Worm (Caenorhabditis elegans) whole organism, dauer: ENCODE results near the gene C08B6.5.

Experiments
- unc-62 ChIP-seq: sonication (generic microtip); optimal IDR thresholded peaks from 2 replicates; lab custom pipeline; 2017; ENCODE audit warnings: missing biosample characterization, missing genetic modification reagents, missing genetic modification characterization

The C08B6.5 gene

DNA sequence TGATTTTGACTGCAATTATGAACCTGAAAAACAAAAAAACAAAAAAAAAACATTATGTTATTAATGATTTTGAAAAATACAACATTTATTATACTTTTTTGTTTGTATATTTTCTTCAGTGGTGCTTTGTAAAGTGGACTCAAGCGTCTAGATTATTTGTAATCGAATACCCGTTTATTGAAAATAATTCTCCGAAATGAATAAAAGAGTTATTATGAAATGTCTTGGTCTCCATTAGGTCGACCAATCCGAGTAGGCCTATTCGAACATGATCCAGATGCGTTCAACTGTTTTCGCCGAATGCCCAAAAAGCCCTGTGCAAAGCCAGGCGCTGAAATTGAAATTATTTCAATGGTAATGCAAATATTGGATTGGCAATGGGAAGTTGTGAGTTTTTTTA, at the start of gene C08B6.5:
C08B6.5 (plus strand) TSS at position 301 of the 400 bp plus-strand sequence.
- TF ChIP-seq unc-62, result no peak

- no peak for TF ChIP-seq unc-62
Measured at ce11 chrV:10070541-10070940, 47.0 kb upstream of the C08B6.5 start, which contains the start of gene nhr-192. nhr-192 (minus strand) TSS chrV:10070641.

DNA sequence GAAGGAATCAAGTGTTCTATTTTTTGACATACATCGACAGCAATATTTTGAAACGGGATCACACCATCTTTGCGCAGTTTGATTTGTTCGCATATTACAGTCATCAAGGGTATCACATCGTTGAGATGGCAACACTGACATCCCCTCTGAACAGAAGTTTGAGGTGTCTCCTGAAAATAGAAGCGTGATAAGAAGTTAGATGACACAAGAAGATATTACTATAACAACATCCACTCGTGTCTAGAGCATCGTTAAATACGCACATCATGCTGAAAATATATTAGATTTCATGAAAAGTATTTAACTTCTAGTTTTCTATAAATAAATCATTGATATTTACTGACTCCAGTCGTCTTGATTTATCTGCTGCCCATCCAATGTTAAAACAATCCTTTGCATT, 44.8 kb upstream of the C08B6.5 start:
- no peak for TF ChIP-seq unc-62

DNA sequence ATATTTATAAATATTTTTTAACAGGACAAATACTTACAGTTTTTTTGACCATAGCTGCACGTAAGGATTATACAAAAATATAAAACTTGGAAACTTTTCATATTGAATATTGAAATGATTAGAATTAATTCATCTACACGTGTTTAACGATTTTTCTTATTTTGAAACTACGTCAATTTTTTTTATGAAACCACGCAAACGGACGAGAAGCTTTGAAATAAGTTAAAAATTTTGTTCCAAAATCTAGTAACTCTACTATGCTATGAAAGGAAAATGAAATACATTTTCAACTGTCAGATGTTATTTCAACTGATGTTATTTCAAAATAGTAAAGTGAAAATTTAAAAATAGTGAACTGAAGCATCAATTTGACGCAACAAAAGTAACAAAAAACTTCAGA, 43.8 kb upstream of the C08B6.5 start, which contains the start of gene F57A8.6:
F57A8.6 (minus strand) TSS at position 101 of the 400 bp plus-strand sequence.
- TF ChIP-seq unc-62, result no peak

ce11 chrV:10075441-10075840, 42.1 kb upstream of the C08B6.5 start, which contains the start of gene F57A8.7:
F57A8.7 (plus strand) TSS chrV:10075741.
- TF ChIP-seq unc-62, result no peak

DNA sequence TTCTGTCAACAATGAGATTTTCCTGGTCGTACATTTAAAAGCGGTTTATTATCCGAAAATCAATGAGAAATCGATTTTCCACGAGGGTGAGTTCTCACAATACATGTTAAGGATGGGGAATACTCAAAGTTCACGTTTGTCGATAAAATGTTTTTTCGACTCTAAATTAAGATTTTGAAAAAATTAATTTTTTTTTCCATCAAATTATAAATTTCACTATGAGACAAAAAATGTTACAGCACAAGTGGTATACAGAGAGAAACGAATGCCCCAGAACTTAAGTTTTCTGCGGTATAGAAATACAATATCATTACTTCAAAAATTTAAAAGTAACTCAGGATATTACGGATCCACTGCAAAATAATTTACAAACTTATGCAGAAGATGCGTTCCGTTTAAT, 39.3 kb upstream of the C08B6.5 start, which contains the start of gene R04B5.1:
R04B5.1 (minus strand) TSS at position 101 of the 400 bp plus-strand sequence.
- TF ChIP-seq unc-62, result no peak

DNA sequence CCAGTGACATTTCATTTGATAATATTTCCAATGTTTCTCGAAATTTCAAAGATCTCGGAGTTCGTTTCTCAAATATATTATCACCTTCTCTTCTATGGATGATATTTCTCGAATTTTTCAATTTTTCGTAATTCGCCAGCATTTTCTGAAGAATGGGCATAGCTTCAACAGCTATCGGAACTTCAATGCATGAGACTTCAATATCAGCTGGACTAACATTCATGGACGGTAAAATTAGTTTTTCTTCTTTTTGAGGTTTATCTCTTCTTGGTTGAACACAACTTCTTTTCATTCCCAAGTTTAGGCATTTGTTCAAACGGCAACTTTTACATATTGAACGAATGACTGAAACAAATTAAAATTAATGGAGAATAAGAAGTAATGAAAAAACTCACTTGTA, 36.7 kb upstream of the C08B6.5 start:
- TF ChIP-seq unc-62, result no peak

DNA sequence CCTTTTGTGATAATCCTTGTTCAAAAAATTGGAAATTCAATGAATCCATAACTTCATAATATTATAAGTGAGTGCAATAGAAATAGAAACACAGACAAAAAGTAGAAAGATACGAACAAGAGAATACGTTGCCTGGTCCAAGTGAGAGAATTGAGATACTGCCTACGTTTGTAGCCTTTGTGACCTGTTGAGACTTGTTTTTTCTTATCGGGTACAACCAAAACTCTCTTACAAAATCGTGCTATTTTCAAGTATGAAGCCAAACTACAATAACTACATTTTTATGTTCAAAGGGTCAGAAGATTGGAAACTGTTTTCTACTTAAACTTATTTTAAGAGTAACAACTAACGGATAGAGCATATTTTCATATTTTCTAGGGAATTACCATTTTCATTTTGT, 35.9 kb upstream of the C08B6.5 start, which contains the start of gene nhr-205:
nhr-205 (minus strand) TSS at position 141 of the 400 bp plus-strand sequence.
- no peak for TF ChIP-seq unc-62

ce11 chrV:10083999-10084468, 33.5 kb upstream of the C08B6.5 start, which contains the start of gene nhr-12:
nhr-12 (minus strand) TSS chrV:10084049.
- TF ChIP-seq unc-62, result no peak

DNA sequence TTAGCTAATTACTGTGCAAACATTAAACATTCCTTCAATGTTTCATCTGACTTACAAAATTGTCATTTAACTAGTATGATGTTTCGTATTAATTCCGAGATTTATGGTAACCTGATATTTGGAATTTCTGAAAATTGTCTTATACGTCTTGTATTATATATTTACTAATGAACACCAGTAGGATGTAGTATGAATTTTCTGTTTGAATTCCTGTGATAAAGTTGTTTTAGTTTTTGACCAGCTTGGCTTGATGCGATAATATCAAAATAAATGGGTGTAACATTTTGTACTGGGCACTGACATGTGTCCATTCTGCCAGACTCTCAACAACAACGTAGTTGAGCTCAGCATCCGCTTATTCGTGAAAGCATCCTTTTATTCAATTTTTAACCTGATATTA, 32.7 kb upstream of the C08B6.5 start, which contains the start of gene R04B5.6:
R04B5.6 (plus strand) TSS at position 301 of the 400 bp plus-strand sequence.
- no peak for TF ChIP-seq unc-62

DNA sequence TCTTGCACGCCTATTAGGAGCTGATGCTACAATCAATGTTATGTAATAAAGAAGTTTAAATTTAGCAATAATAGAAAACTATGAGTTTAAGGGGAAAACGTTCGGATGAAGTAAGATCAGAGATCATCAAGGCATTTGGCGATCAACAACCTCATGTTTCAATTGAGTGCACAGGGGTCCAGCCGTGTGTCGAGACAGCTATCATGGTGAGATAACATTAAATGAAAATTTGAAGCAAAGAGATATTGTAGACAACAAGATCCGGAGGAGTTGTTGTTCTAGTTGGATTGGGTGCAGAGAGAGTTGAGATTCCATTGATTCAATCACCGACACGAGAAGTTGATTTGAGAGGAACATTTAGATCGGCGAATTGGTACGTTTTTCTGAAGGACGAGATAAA, 31.4 kb upstream of the C08B6.5 start:
- no peak for TF ChIP-seq unc-62

ce11 chrV:10087103-10087502, 30.5 kb upstream of the C08B6.5 start, which contains the start of gene R04B5.5:
R04B5.5 (plus strand) TSS chrV:10087480.
- no peak for TF ChIP-seq unc-62

DNA sequence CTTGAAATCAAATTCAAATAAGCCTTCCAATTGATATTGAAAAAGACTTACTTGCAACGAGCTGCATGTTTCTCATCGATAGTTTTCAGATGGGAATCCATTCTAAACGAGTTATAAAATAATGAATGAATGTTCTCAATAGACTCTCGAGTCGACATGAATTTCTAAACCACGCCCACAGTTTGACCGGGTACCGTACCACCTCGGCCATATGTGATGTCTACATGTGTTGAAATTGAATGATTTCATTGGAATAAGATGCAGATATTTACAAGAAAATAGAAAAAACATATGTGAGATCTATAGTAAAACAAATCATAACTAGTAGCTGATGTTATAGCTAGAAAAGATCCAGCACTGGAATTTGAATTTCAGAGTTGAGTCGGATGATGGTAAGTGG, 27.1 kb upstream of the C08B6.5 start, which contains the start of gene R04B5.7:
R04B5.7 (minus strand) TSS at position 101 of the 400 bp plus-strand sequence.
- TF ChIP-seq unc-62, result no peak

DNA sequence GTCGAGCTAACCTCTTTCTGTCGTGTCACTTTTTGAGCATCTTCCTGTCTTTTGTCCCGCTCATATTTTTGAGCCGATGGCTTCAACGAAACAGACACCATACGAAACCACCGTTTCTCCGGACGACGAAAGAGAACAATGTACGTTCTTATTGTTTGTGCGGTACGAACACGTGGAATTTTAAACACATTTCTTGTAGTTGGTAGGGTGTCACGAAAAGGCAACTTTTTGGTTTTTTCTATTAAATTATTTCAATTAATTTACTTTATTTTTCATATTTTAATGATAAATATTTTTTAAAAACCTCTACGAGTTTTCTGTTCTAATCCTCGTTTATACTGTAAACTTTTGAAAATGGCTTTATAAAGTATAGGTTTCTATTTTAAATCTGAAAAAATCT, 26.4 kb upstream of the C08B6.5 start, which contains the start of gene R04B5.11:
R04B5.11 (minus strand) TSS at position 101 of the 400 bp plus-strand sequence.
- no peak for TF ChIP-seq unc-62

DNA sequence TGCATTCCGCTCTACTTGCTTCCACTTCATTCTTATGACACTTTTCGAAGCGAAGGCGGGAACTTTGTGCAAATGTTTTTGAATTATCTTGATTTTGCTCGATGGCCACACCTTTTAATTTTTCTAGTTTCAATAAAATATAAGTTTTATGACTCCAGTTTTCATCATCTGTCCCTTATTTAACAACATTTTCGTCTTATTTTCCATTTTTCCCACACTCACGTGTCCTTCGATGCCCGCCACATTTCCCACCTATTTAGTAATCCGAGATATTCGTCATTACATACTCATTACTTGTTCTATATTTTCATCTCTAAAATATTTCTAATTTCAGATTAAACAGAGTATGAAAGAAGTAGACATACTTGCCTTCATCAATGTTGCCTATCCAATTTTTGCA, 23.2 kb upstream of the C08B6.5 start, which contains the start of gene srd-49:
srd-49 (plus strand) TSS at position 301 of the 400 bp plus-strand sequence.
- no peak for TF ChIP-seq unc-62

ce11 chrV:10096932-10097331, 20.6 kb upstream of the C08B6.5 start:
- TF ChIP-seq unc-62, result no peak

ce11 chrV:10098429-10098828, 19.1 kb upstream of the C08B6.5 start, which contains the start of gene ugt-47:
ugt-47 (minus strand) TSS chrV:10098597.
- no peak for TF ChIP-seq unc-62

ce11 chrV:10101916-10102315, 15.6 kb upstream of the C08B6.5 start, which contains the start of gene C08B6.14:
C08B6.14 (minus strand) TSS chrV:10102016.
- TF ChIP-seq unc-62, result no peak
